Fruit fly (Drosophila melanogaster): ENCODE results near the gene Acox3.

Acox3 gene

dm6 chr2L:6448334-6448703 is at the start of gene Acox3:
Gene Acox3 (minus strand): TSS chr2L:6448403.
- peak; percentile 6 for TF ChIP-seq BEAF-32 (GFP tag; optimal IDR thresholded peaks at IDR 0.05)
- TF ChIP-seq CG8944 (GFP tag; optimal IDR thresholded peaks at IDR 0.05): no peak
- TF ChIP-seq Taf1 (GFP tag; IDR thresholded peaks at IDR 0.05): no peak
- no peak for TF ChIP-seq ERR (GFP tag; optimal IDR thresholded peaks at IDR 0.05)
- TF ChIP-seq CG3995 (GFP tag; optimal IDR thresholded peaks at IDR 0.05): peak; percentile 35
- TF ChIP-seq Dek (tag; optimal IDR thresholded peaks at IDR 0.05): peak; percentile 17
- TF ChIP-seq Nf-YC (tag; optimal IDR thresholded peaks at IDR 0.05): peak; percentile 15
- peak; percentile 68 for TF ChIP-seq trem (tag; optimal IDR thresholded peaks at IDR 0.05)
- peak; percentile 41 for TF ChIP-seq pzg (GFP tag; optimal IDR thresholded peaks at IDR 0.05)
- TF ChIP-seq CG18262 (tag; optimal IDR thresholded peaks at IDR 0.05): peak; percentile 19
- TF ChIP-seq Dp (GFP tag; optimal IDR thresholded peaks at IDR 0.05): peak; percentile 97
- TF ChIP-seq exex (tag; optimal IDR thresholded peaks at IDR 0.05): peak; percentile 41
- TF ChIP-seq CG3726 (GFP tag; IDR thresholded peaks at IDR 0.05): no peak
- TF ChIP-seq CoRest (tag; optimal IDR thresholded peaks at IDR 0.05): peak; percentile 18
- peak; percentile 14 for TF ChIP-seq CG4617 (GFP tag; optimal IDR thresholded peaks at IDR 0.05; ENCODE audit: borderline replicate concordance)
- TF ChIP-seq CTCF (GFP tag; optimal IDR thresholded peaks at IDR 0.05): peak; percentile 35
- TF ChIP-seq grau (tag; optimal IDR thresholded peaks at IDR 0.05): peak; percentile 8
- TF ChIP-seq CG17829 (tag; optimal IDR thresholded peaks at IDR 0.05): peak; percentile 27
- no peak for TF ChIP-seq jigr1 (GFP tag; IDR thresholded peaks at IDR 0.05)
- TF ChIP-seq CG7745 (tag; optimal IDR thresholded peaks at IDR 0.05): no peak
- peak; percentile 41 for TF ChIP-seq sens (GFP tag)
- TF ChIP-seq CG10267 (tag; optimal IDR thresholded peaks at IDR 0.05): peak; percentile 39
- peak; percentile 33 for TF ChIP-seq CG15514 (GFP tag; optimal IDR thresholded peaks at IDR 0.05)
- TF ChIP-seq CG12391 (tag; optimal IDR thresholded peaks at IDR 0.05): peak; percentile 51
- TF ChIP-seq Vsx1 (GFP tag; optimal IDR thresholded peaks at IDR 0.05): peak; percentile 2
- peak; percentile 24 for TF ChIP-seq CG8924 (tag; optimal IDR thresholded peaks at IDR 0.05)
- TF ChIP-seq CG14710 (tag; optimal IDR thresholded peaks at IDR 0.05): peak; percentile 59
- peak; percentile 43 for TF ChIP-seq YL-1 (GFP tag; optimal IDR thresholded peaks at IDR 0.05)
- no peak for TF ChIP-seq Optix (GFP tag; IDR thresholded peaks at IDR 0.05)
- peak; percentile 96 for TF ChIP-seq E2f2 (GFP tag; IDR thresholded peaks at IDR 0.05)
- TF ChIP-seq Pdp1 (GFP tag; optimal IDR thresholded peaks at IDR 0.05): peak in 1 of 2 experiments; percentile 81
- TF ChIP-seq CG3847 (GFP tag; IDR thresholded peaks at IDR 0.05): peak; percentile 32; the same call in 1 of the 2 replicates
- peak; percentile 62 for TF ChIP-seq stwl (tag; optimal IDR thresholded peaks at IDR 0.05)
- TF ChIP-seq CG17361 (GFP tag; IDR thresholded peaks at IDR 0.05): 0 out of 3 replicates have a peak, but pooled peaks have one; percentile 24
- TF ChIP-seq CG4854 (GFP tag; optimal IDR thresholded peaks at IDR 0.05): no peak
- TF ChIP-seq CG2116 (GFP tag; optimal IDR thresholded peaks at IDR 0.05): peak; percentile 26
- peak; percentile 1 for TF ChIP-seq CG30020 (tag; optimal IDR thresholded peaks at IDR 0.05)
- TF ChIP-seq tin (GFP tag; optimal IDR thresholded peaks at IDR 0.05): no peak
- TF ChIP-seq CG7928 (GFP tag; optimal IDR thresholded peaks at IDR 0.05): peak; percentile 94
- TF ChIP-seq D19A (tag; optimal IDR thresholded peaks at IDR 0.05): peak; percentile 7
- TF ChIP-seq schlank (tag; optimal IDR thresholded peaks at IDR 0.05): no peak

- TF ChIP-seq tup (GFP tag; optimal IDR thresholded peaks at IDR 0.05): no peak
- TF ChIP-seq hkb (optimal IDR thresholded peaks at IDR 0.05): no peak
- no peak for TF ChIP-seq hkb (GFP tag; IDR thresholded peaks at IDR 0.05)
- TF ChIP-seq CG11696 (GFP tag; IDR thresholded peaks at IDR 0.05): no peak
- TF ChIP-seq Six4 (GFP tag; optimal IDR thresholded peaks at IDR 0.05): no peak
- no peak for TF ChIP-seq CG5245 (GFP tag; optimal IDR thresholded peaks at IDR 0.05)
- TF ChIP-seq sens (GFP tag): no peak
- TF ChIP-seq MTF-1 (GFP tag; optimal IDR thresholded peaks at IDR 0.05; ENCODE audit: borderline replicate concordance): no peak
- no peak for TF ChIP-seq CG11456 (GFP tag; IDR thresholded peaks at IDR 0.05)
- no peak for TF ChIP-seq nmo (GFP tag; optimal IDR thresholded peaks at IDR 0.05)
- no peak for TF ChIP-seq CG14441 (GFP tag; IDR thresholded peaks at IDR 0.05)
- no peak for TF ChIP-seq CG8281 (tag; optimal IDR thresholded peaks at IDR 0.05)
- no peak for TF ChIP-seq toy (GFP tag; IDR thresholded peaks at IDR 0.05)
- no peak for TF ChIP-seq CG18476 (GFP tag; optimal IDR thresholded peaks at IDR 0.05)
Measured at dm6 chr2L:6496753-6497152, 48.5 kb upstream of the Acox3 start, which contains the start of gene CG9550. Gene CG9550 (plus strand): TSS chr2L:6497053.

Measured in whole organism, embryonic.